Comparison of ENCODE assay signal across 1 fruit fly cellular context in the genomic region with DNA sequence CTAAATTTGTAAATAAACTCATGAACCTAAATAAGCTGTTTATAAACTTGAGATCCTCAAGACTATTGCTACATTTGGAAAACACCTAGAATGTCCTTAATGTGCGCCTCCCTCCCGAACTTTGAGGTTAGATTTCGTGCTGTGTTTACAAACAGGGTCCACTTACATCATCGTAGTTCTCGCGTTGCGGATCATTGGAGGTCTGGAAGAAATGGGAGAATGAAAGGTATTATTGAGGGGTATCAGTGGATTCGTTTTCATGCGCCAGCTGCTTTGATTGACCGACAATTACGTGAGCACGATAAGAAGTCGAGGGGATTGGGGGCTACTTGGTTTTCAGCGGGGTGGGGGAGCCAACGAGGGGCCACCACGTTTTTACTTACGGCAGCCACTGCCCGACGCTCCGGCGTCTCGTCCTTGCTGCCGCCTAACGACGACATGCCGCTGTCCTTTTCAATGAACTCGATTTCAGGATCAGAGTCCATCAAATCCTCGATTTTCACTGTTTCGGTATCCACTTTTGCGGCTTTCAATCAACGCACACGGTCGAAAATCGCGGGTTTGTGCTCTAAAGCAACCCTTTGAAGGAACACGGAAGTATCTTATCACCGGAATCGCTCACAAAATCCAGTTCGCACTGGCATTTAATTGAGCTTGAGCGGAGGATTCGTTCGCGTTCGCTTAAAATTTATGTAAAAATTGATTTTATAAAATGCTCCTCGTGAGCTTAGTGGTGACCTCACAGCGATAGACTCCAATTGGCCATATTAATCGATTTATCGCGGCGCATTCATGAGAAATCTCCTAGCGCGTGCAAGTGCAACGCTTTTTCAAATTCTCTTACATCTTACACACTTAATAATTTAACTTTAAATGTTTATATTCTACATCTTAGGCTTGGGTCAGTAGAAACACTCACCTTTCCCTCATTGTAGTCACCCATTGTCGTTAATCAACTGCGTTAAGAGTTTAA.
TF ChIP-seq lines count a peak whose summit lies in the region.

No protein-coding gene starts in this region.

TF ChIP-seq in whole organism, embryonic, 481 proteins besides CTCF, POLR2A, EP300 and RAD21 (continued from another document):
- no peak for TF ChIP-seq zen (tag; optimal IDR thresholded peaks at IDR 0.05; lab: Kevin White, UChicago)
- no peak for TF ChIP-seq CG9876 (GFP tag; optimal IDR thresholded peaks at IDR 0.05; lab: Kevin White, UChicago)
- TF ChIP-seq Awh (GFP tag; IDR thresholded peaks at IDR 0.05; lab: Robert Waterston, UW) = no peak
- TF ChIP-seq Meics (GFP tag; optimal IDR thresholded peaks at IDR 0.05; lab: Kevin White, UChicago) = no peak
- no peak for TF ChIP-seq Atf-2 (GFP tag; optimal IDR thresholded peaks at IDR 0.05; lab: Kevin White, UChicago)
- TF ChIP-seq ci (GFP tag; IDR thresholded peaks at IDR 0.05; lab: Robert Waterston, UW) = no peak
- no peak for TF ChIP-seq CG6854 (GFP tag; optimal IDR thresholded peaks at IDR 0.05; lab: Kevin White, UChicago)
- no peak for TF ChIP-seq psq (GFP tag; optimal IDR thresholded peaks at IDR 0.05; lab: Kevin White, UChicago)
- no peak for TF ChIP-seq NC2α (GFP tag; optimal IDR thresholded peaks at IDR 0.05; lab: Kevin White, UChicago)
- TF ChIP-seq mirr (GFP tag; optimal IDR thresholded peaks at IDR 0.05; lab: Kevin White, UChicago) = no peak
- TF ChIP-seq kay (GFP tag; optimal IDR thresholded peaks at IDR 0.05; lab: Kevin White, UChicago) = no peak
- TF ChIP-seq zfh1 (GFP tag; IDR thresholded peaks at IDR 0.05; lab: Robert Waterston, UW) = no peak
- peak; percentile 74 for TF ChIP-seq BEAF-32 (GFP tag; optimal IDR thresholded peaks at IDR 0.05; lab: Kevin White, UChicago)
- TF ChIP-seq CG2116 (GFP tag; optimal IDR thresholded peaks at IDR 0.05; lab: Kevin White, UChicago) = peak; percentile 77
- TF ChIP-seq Xbp1 (GFP tag; optimal IDR thresholded peaks at IDR 0.05; lab: Kevin White, UChicago) = no peak
- no peak for TF ChIP-seq tup (GFP tag; optimal IDR thresholded peaks at IDR 0.05; lab: Kevin White, UChicago)
- no peak for TF ChIP-seq ash1 (GFP tag; optimal IDR thresholded peaks at IDR 0.05; lab: Kevin White, UChicago)
- TF ChIP-seq CG17359 (tag; optimal IDR thresholded peaks at IDR 0.05; lab: Kevin White, UChicago) = no peak
